Fruit fly (Drosophila melanogaster) whole organism, embryonic: ENCODE measurements around the gene Cpr67Fa2.
A peak's percentile ranks its signal among the peaks of the same experiment; 100 is the strongest.

ENCODE experiments used
- CG10274 ChIP-seq: fragments of 200-800 bp; sonication (Bioruptor generic); optimal IDR thresholded peaks from 3 replicates; lab custom pipeline; 2017; ENCODE audit warnings: missing biosample characterization, mild to moderate bottlenecking, missing genetic modification characterization
- CG13287 ChIP-seq: fragments of 200-800 bp; sonication (Bioruptor generic); IDR thresholded peaks from 2 replicates; pipeline ENCODE4 v1.3.6; 2022; ENCODE audit warnings: missing biosample characterization, missing genetic modification characterization; ENCODE audit not compliant: partially characterized antibody
- CG17802 ChIP-seq: fragments of 200-800 bp; sonication (Bioruptor generic); optimal IDR thresholded peaks from 2 replicates; lab custom pipeline; 2018; ENCODE audit warnings: missing biosample characterization, mild to moderate bottlenecking, missing genetic modification characterization, moderate library complexity
- CG1832 ChIP-seq: fragments of 200-800 bp; sonication (Bioruptor generic); optimal IDR thresholded peaks from 2 replicates; lab custom pipeline; 2017; ENCODE audit warnings: missing biosample characterization, mild to moderate bottlenecking, missing genetic modification characterization, inconsistent platforms
- CG2129 ChIP-seq: fragments of 200-800 bp; sonication (Bioruptor generic); IDR thresholded peaks from 2 replicates; pipeline ENCODE4 v1.3.6; 2022; ENCODE audit warnings: missing biosample characterization, missing genetic modification characterization; ENCODE audit not compliant: partially characterized antibody
- CG2889 ChIP-seq: fragments of 200-800 bp; sonication (Bioruptor generic); IDR thresholded peaks from 3 replicates; pipeline ENCODE4 v1.3.6; 2022; ENCODE audit warnings: missing biosample characterization, missing genetic modification characterization
- CG31441 ChIP-seq: fragments of 200-800 bp; sonication (Bioruptor generic); IDR thresholded peaks from 2 replicates; pipeline ENCODE4 v1.3.6; 2022; ENCODE audit warnings: missing biosample characterization, missing genetic modification characterization
- CG34422 ChIP-seq: fragments of 200-800 bp; sonication (Bioruptor generic); IDR thresholded peaks from 3 replicates; pipeline ENCODE4 v1.3.6; 2022; ENCODE audit warnings: missing biosample characterization, missing genetic modification characterization
- CG3995 ChIP-seq: fragments of 200-800 bp; sonication (Bioruptor generic); optimal IDR thresholded peaks from 3 replicates; lab custom pipeline; 2016; ENCODE audit warnings: missing biosample characterization, missing genetic modification characterization
- CG4282 ChIP-seq: fragments of 200-800 bp; sonication (Bioruptor generic); optimal IDR thresholded peaks from 2 replicates; lab custom pipeline; 2016; ENCODE audit warnings: missing biosample characterization, missing genetic modification characterization
- CG4424 ChIP-seq: fragments of 200-800 bp; sonication (Bioruptor generic); optimal IDR thresholded peaks from 3 replicates; lab custom pipeline; 2016; ENCODE audit warnings: missing biosample characterization, missing genetic modification characterization
- CG6254 ChIP-seq: fragments of 200-800 bp; sonication (Bioruptor generic); optimal IDR thresholded peaks from 3 replicates; lab custom pipeline; 2017; ENCODE audit warnings: mild to moderate bottlenecking, missing biosample characterization, missing genetic modification reagents, missing genetic modification characterization
- CG7357 ChIP-seq: fragments of 200-800 bp; sonication (Bioruptor generic); IDR thresholded peaks from 3 replicates; pipeline ENCODE4 v1.3.6; 2022; ENCODE audit warnings: missing biosample characterization, missing genetic modification characterization
- CG7745 ChIP-seq: fragments of 200-800 bp; sonication (Bioruptor generic); optimal IDR thresholded peaks from 2 replicates; lab custom pipeline; 2018; ENCODE audit warnings: missing biosample characterization, mild to moderate bottlenecking, missing genetic modification characterization, moderate library complexity
- CG7786 ChIP-seq: fragments of 200-800 bp; sonication (Bioruptor generic); optimal IDR thresholded peaks from 2 replicates; lab custom pipeline; 2016; ENCODE audit warnings: missing biosample characterization, missing genetic modification characterization
- CG7839 ChIP-seq: fragments of 200-800 bp; sonication (Bioruptor generic); optimal IDR thresholded peaks from 3 replicates; lab custom pipeline; 2018; ENCODE audit warnings: missing biosample characterization, mild to moderate bottlenecking, missing genetic modification characterization, moderate library complexity
- CG9609 ChIP-seq: fragments of 200-800 bp; sonication (Bioruptor generic); optimal IDR thresholded peaks from 3 replicates; lab custom pipeline; 2016; ENCODE audit warnings: missing biosample characterization, missing genetic modification characterization
- CG9727 ChIP-seq: fragments of 200-800 bp; sonication (Bioruptor generic); optimal IDR thresholded peaks from 3 replicates; lab custom pipeline; 2017; ENCODE audit warnings: missing biosample characterization, mild to moderate bottlenecking, missing genetic modification characterization
- CG9817 ChIP-seq: fragments of 200-800 bp; sonication (Bioruptor generic); optimal IDR thresholded peaks from 2 replicates; lab custom pipeline; 2018; ENCODE audit warnings: missing biosample characterization, mild to moderate bottlenecking, missing genetic modification characterization, moderate library complexity
- CoRest ChIP-seq: fragments of 200-800 bp; sonication (Bioruptor generic); optimal IDR thresholded peaks from 3 replicates; lab custom pipeline; 2018; ENCODE audit warnings: missing biosample characterization, mild to moderate bottlenecking, missing genetic modification characterization, moderate library complexity
- E2f1 ChIP-seq: fragments of 200-800 bp; sonication (Bioruptor generic); IDR thresholded peaks from 2 replicates; pipeline ENCODE4 v1.3.6; 2022; ENCODE audit warnings: missing biosample characterization, missing genetic modification characterization
- Fer1 ChIP-seq: fragments of 200-800 bp; sonication (Bioruptor generic); optimal IDR thresholded peaks from 2 replicates; lab custom pipeline; 2017; ENCODE audit warnings: missing biosample characterization, mild to moderate bottlenecking, missing genetic modification characterization
- GATAe ChIP-seq: fragments of 200-800 bp; sonication (Bioruptor generic); conservative IDR thresholded peaks from 2 replicates; pipeline ENCODE4 v1.3.6; 2022; ENCODE audit warnings: missing biosample characterization, missing genetic modification characterization
- Hmr ChIP-seq: fragments of 200-800 bp; sonication (Bioruptor generic); optimal IDR thresholded peaks from 3 replicates; lab custom pipeline; 2017; ENCODE audit warnings: mild to moderate bottlenecking, missing biosample characterization, missing genetic modification reagents, missing genetic modification characterization
- Mes4 ChIP-seq: fragments of 200-800 bp; sonication (Bioruptor generic); optimal IDR thresholded peaks from 2 replicates; lab custom pipeline; 2016; ENCODE audit warnings: missing biosample characterization, missing genetic modification characterization
- Spps ChIP-seq: fragments of 200-800 bp; sonication (Bioruptor generic); optimal IDR thresholded peaks from 2 replicates; lab custom pipeline; 2018; ENCODE audit warnings: missing biosample characterization, mild to moderate bottlenecking, missing genetic modification characterization
- Sry-δ ChIP-seq: fragments of 200-800 bp; sonication (Bioruptor generic); optimal IDR thresholded peaks from 2 replicates; lab custom pipeline; 2016; ENCODE audit warnings: missing biosample characterization, missing genetic modification characterization
- Ssrp ChIP-seq: fragments of 200-800 bp; sonication (Bioruptor generic); optimal IDR thresholded peaks from 2 replicates; lab custom pipeline; 2018; ENCODE audit warnings: missing biosample characterization, mild to moderate bottlenecking, missing genetic modification characterization, moderate library complexity
- Trl ChIP-seq, 3 experiments: fragments of >200 bp in 2 of 3; fragments of 200-800 bp in 1 of 3; sonication (Bioruptor generic) in 1 of 3; optimal IDR thresholded peaks; 2 replicates in 1 of 3; 3 replicates in 2 of 3; lab custom pipeline; 2016 to 2017; ENCODE audit warnings: missing biosample characterization in 1 of 3, missing genetic modification characterization in 1 of 3
- Xbp1 ChIP-seq: fragments of 200-800 bp; sonication (Bioruptor generic); optimal IDR thresholded peaks from 3 replicates; lab custom pipeline; 2016; ENCODE audit warnings: missing biosample characterization, mild to moderate bottlenecking, missing genetic modification characterization
- bbx ChIP-seq: fragments of 200-800 bp; sonication (Bioruptor generic); IDR thresholded peaks from 2 replicates; pipeline ENCODE4 v1.3.6; 2022; ENCODE audit warnings: missing biosample characterization, missing genetic modification characterization; ENCODE audit not compliant: partially characterized antibody
- bowl ChIP-seq: fragments of 200-800 bp; sonication (Bioruptor generic); IDR thresholded peaks from 2 replicates; pipeline ENCODE4 v1.3.6; 2022; ENCODE audit warnings: missing biosample characterization, missing genetic modification characterization
- btn ChIP-seq: fragments of 200-800 bp; sonication (Bioruptor generic); optimal IDR thresholded peaks from 2 replicates; lab custom pipeline; 2016; ENCODE audit warnings: missing biosample characterization, missing genetic modification characterization
- cato ChIP-seq: fragments of 200-800 bp; sonication (Bioruptor generic); optimal IDR thresholded peaks from 2 replicates; lab custom pipeline; 2016; ENCODE audit warnings: missing biosample characterization, missing genetic modification characterization, borderline replicate concordance
- danr ChIP-seq: fragments of 200-800 bp; sonication (Bioruptor generic); IDR thresholded peaks from 2 replicates; pipeline ENCODE4 v1.3.6; 2022; ENCODE audit warnings: missing biosample characterization, missing genetic modification characterization
- dpn ChIP-seq, 2 experiments: fragments of 200-800 bp; sonication (Bioruptor generic); optimal IDR thresholded peaks; 3 replicates each; lab custom pipeline; 2016; ENCODE audit warnings: missing biosample characterization in 2 of 2, missing genetic modification characterization in 2 of 2
- ems ChIP-seq: fragments of 200-800 bp; sonication (Bioruptor generic); optimal IDR thresholded peaks from 3 replicates; lab custom pipeline; 2016; ENCODE audit warnings: missing biosample characterization, missing genetic modification characterization
- fru ChIP-seq: fragments of >200 bp; optimal IDR thresholded peaks from 2 replicates; lab custom pipeline; 2017
- hkb ChIP-seq, 2 experiments: fragments of 200-800 bp in 1 of 2; fragments of >200 bp in 1 of 2; sonication (Bioruptor generic) in 1 of 2; IDR thresholded peaks in 1 of 2; optimal IDR thresholded peaks in 1 of 2; 2 replicates each; pipeline versions ENCODE4 v1.3.6 to Lab custom; 2017 to 2022; ENCODE audit warnings: missing biosample characterization in 1 of 2, missing genetic modification characterization in 1 of 2
- klu ChIP-seq: fragments of 200-800 bp; sonication (Bioruptor generic); IDR thresholded peaks from 2 replicates; pipeline ENCODE4 v1.3.6; 2022; ENCODE audit warnings: missing biosample characterization, missing genetic modification characterization
- nerfin-1 ChIP-seq: fragments of 200-800 bp; sonication (Bioruptor generic); optimal IDR thresholded peaks from 3 replicates; lab custom pipeline; 2019; ENCODE audit warnings: missing biosample characterization, mild to moderate bottlenecking, missing genetic modification characterization, moderate library complexity
- pb ChIP-seq: fragments of 200-800 bp; sonication (Bioruptor generic); optimal IDR thresholded peaks from 3 replicates; lab custom pipeline; 2016; ENCODE audit warnings: missing biosample characterization, missing genetic modification characterization
- pfk ChIP-seq: fragments of 200-800 bp; sonication (Bioruptor generic); optimal IDR thresholded peaks from 2 replicates; lab custom pipeline; 2018; ENCODE audit warnings: missing biosample characterization, mild to moderate bottlenecking, missing genetic modification characterization, moderate library complexity
- ro ChIP-seq: fragments of 200-800 bp; sonication (Bioruptor generic); IDR thresholded peaks from 2 replicates; pipeline ENCODE4 v1.3.6; 2022; ENCODE audit warnings: missing biosample characterization, missing genetic modification characterization
- sim ChIP-seq: fragments of 200-800 bp; sonication (Bioruptor generic); IDR thresholded peaks from 2 replicates; pipeline ENCODE4 v1.3.6; 2022; ENCODE audit warnings: missing biosample characterization, missing genetic modification characterization
- slp2 ChIP-seq: fragments of 200-800 bp; sonication (Bioruptor generic); optimal IDR thresholded peaks from 2 replicates; lab custom pipeline; 2016; ENCODE audit warnings: missing biosample characterization, missing genetic modification characterization
- sr ChIP-seq: fragments of 200-800 bp; sonication (Bioruptor generic); IDR thresholded peaks from 3 replicates; pipeline ENCODE4 v1.3.6; 2022; ENCODE audit warnings: missing biosample characterization, missing genetic modification characterization
- trh ChIP-seq: fragments of 200-800 bp; sonication (Bioruptor generic); optimal IDR thresholded peaks from 2 replicates; lab custom pipeline; 2016; ENCODE audit warnings: missing biosample characterization, missing genetic modification characterization
- tup ChIP-seq: fragments of 200-800 bp; sonication (Bioruptor generic); optimal IDR thresholded peaks from 2 replicates; lab custom pipeline; 2016; ENCODE audit warnings: missing biosample characterization, mild to moderate bottlenecking, missing genetic modification characterization, moderate library complexity
- vvl ChIP-seq: fragments of 200-800 bp; sonication (Bioruptor generic); IDR thresholded peaks from 2 replicates; pipeline ENCODE4 v1.3.6; 2022; ENCODE audit warnings: missing biosample characterization, missing genetic modification characterization

Gene Cpr67Fa2

DNA sequence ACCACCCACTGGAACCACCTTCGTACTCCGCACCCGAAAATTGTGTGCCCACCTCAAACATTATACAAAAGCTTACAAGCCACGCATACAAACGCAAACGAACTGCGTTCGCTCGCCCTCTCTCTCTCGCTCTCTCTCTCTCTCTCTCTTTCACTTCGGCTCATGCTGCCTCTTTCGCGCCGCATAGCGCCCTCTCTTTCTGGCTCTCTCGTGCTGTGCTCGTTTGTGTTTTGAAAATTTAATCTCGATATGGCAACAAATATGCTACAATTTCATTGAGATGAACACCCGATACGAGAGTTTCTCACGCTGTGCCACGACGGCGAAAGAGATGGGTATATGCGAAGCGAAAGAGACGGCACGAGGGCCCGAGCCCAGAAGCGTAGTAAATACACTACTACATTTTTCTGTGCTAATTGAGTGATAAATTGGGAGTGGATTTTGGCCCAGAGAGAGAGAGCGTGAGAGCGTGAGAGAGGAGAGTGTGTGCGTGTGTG is 34.9 kb upstream of the Cpr67Fa2 start (continued):
- TF ChIP-seq CG9817 (tag; lab: Kevin White, UChicago) (peak; percentile 5), Ssrp (no peak), hkb (optimal IDR thresholded peaks at IDR 0.05; lab: Kevin White, UChicago) (no peak), hkb (GFP tag; IDR thresholded peaks at IDR 0.05; lab: Robert Waterston, UW) (peak; percentile 56), Fer1 (GFP tag; lab: Kevin White, UChicago) (peak; percentile 69), CG31441 (no peak; the same call in 1 of the 2 replicates), pfk (GFP tag; lab: Kevin White, UChicago) (no peak), btn (GFP tag; lab: Kevin White, UChicago) (no peak), nerfin-1 (tag; lab: Kevin White, UChicago) (peak; percentile 80), CG4282 (GFP tag; lab: Kevin White, UChicago) (peak; percentile 49), danr (GFP tag; lab: Robert Waterston, UW) (no peak), Xbp1 (GFP tag; lab: Kevin White, UChicago) (no peak), trh (GFP tag; lab: Kevin White, UChicago) (no peak), CG9609 (GFP tag; lab: Kevin White, UChicago) (peak; percentile 21), CG13287 (GFP tag; lab: Robert Waterston, UW) (peak; percentile 56; the same call in 1 of the 2 replicates), Spps (tag; lab: Kevin White, UChicago) (no peak), CG7357 (GFP tag; lab: Robert Waterston, UW) (no peak), GATAe (GFP tag; lab: Robert Waterston, UW) (peak; percentile 39; the same call in 1 of the 2 replicates), klu (GFP tag; lab: Robert Waterston, UW) (no peak), Hmr (GFP tag; lab: Kevin White, UChicago) (no peak), CG6254 (GFP tag; lab: Kevin White, UChicago) (peak; percentile 63), bbx (GFP tag; lab: Robert Waterston, UW) (peak; percentile 23), fru (lab: Kevin White, UChicago) (no peak), CG10274 (GFP tag; lab: Kevin White, UChicago) (no peak), slp2 (GFP tag; lab: Kevin White, UChicago) (no peak), Trl (optimal IDR thresholded peaks at IDR 0.05; lab: Kevin White, UChicago) (peak; percentile 96 to 99), Trl (GFP tag; optimal IDR thresholded peaks at IDR 0.05; lab: Kevin White, UChicago) (peak; percentile 76), CG2129 (GFP tag; lab: Robert Waterston, UW) (no peak), CG1832 (peak; percentile 100), CG3995 (GFP tag; lab: Kevin White, UChicago) (no peak), dpn (GFP tag; optimal IDR thresholded peaks at IDR 0.05; lab: Kevin White, UChicago) (no peak), Mes4 (GFP tag; lab: Kevin White, UChicago) (peak; percentile 42), cato (no peak), CG7745 (peak; percentile 81), tup (no peak), CG4424 (GFP tag; lab: Kevin White, UChicago) (peak; percentile 100), CG7786 (GFP tag; lab: Kevin White, UChicago) (peak; percentile 12), CG2889 (GFP tag; lab: Robert Waterston, UW) (no peak), bowl (GFP tag; lab: Robert Waterston, UW) (peak; percentile 22; the same call in 1 of the 2 replicates), E2f1 (no peak; the same call in 1 of the 2 replicates), CG7839 (tag; lab: Kevin White, UChicago) (no peak), CG34422 (GFP tag; lab: Robert Waterston, UW) (no peak; the same call in 2 of the 3 replicates), CG9727 (GFP tag; lab: Kevin White, UChicago) (peak; percentile 21), sim (GFP tag; lab: Robert Waterston, UW) (no peak), Sry-δ (GFP tag; lab: Kevin White, UChicago) (peak; percentile 22), ro (no peak), CG17802 (tag; lab: Kevin White, UChicago) (no peak), ems (GFP tag; lab: Kevin White, UChicago) (peak; percentile 19), sr (GFP tag; lab: Robert Waterston, UW) (peak; percentile 60; the same call in 2 of the 3 replicates), vvl (peak; percentile 88), CoRest (tag; lab: Kevin White, UChicago) (peak; percentile 62), pb (GFP tag; lab: Kevin White, UChicago) (peak; percentile 66)
